Fruit fly (Drosophila melanogaster) ovary, adult (tissue): Measurements from ENCODE around the gene CG17801.
A peak's percentile ranks its signal among the peaks of the same experiment; 100 is the strongest.
"Not testable (repeated sequence)": the region's sequence is repeated elsewhere in the genome, so short reads cannot be mapped to it uniquely, and the experiment has no call there.

Experiments
- CG17801 ChIP-seq: fragments of 200-800 bp; optimal IDR thresholded peaks from 2 replicates; lab custom pipeline; 2019; ENCODE audit warnings: missing biosample characterization, mild to moderate bottlenecking, missing genetic modification characterization, moderate library complexity; ENCODE audit not compliant: partially characterized antibody

The CG17801 gene

dm6 chr3R:17801264-17801663 lies 5.6 kb downstream of the CG17801 start, which contains the start of gene CG17803:
CG17803 (minus strand) TSS chr3R:17801512.
- TF ChIP-seq CG17801, result no peak

- TF ChIP-seq CG17801, result peak; percentile 64
Measured at dm6 chr3R:17798211-17798737, 8.6 kb downstream of the CG17801 start, which contains the start of gene CG7379. CG7379 (minus strand) TSS chr3R:17798304.

- TF ChIP-seq CG17801, result no peak
Measured at dm6 chr3R:17795561-17796170, 11.2 kb downstream of the CG17801 start.

dm6 chr3R:17795075-17795420 lies 11.8 kb downstream of the CG17801 start, which contains the start of gene pasi1:
pasi1 (plus strand) TSS chr3R:17795075.
- no peak for TF ChIP-seq CG17801

- TF ChIP-seq CG17801, result peak; percentile 68
Measured at dm6 chr3R:17794335-17795074, 12.4 kb downstream of the CG17801 start, which contains the start of gene CG43102. CG43102 (minus strand) TSS chr3R:17794490.

dm6 chr3R:17793287-17793686 lies 13.6 kb downstream of the CG17801 start:
- peak; percentile 58 for TF ChIP-seq CG17801

dm6 chr3R:17789937-17790336 lies 16.9 kb downstream of the CG17801 start:
- TF ChIP-seq CG17801, result no peak

dm6 chr3R:17787780-17788179 lies 19.1 kb downstream of the CG17801 start:
- no peak for TF ChIP-seq CG17801

dm6 chr3R:17784189-17784588 lies 22.7 kb downstream of the CG17801 start:
- TF ChIP-seq CG17801, result no peak

dm6 chr3R:17783144-17783543 lies 23.7 kb downstream of the CG17801 start:
- no peak for TF ChIP-seq CG17801

- peak; percentile 41 for TF ChIP-seq CG17801
Measured at dm6 chr3R:17781371-17781770, 25.5 kb downstream of the CG17801 start.

- no peak for TF ChIP-seq CG17801
Measured at dm6 chr3R:17776952-17777407, 29.9 kb downstream of the CG17801 start.

dm6 chr3R:17776104-17776589 lies 30.7 kb downstream of the CG17801 start:
- TF ChIP-seq CG17801, result no peak

- TF ChIP-seq CG17801, result no peak
Measured at dm6 chr3R:17774538-17774937, 32.3 kb downstream of the CG17801 start.

- no peak for TF ChIP-seq CG17801
Measured at dm6 chr3R:17773893-17774292, 33.0 kb downstream of the CG17801 start.

- not testable (repeated sequence) for TF ChIP-seq CG17801
Measured at dm6 chr3R:17763088-17763487, 43.8 kb downstream of the CG17801 start, which contains the start of gene TyrR. TyrR (minus strand) TSS chr3R:17763188.

dm6 chr3R:17762261-17762660 lies 44.6 kb downstream of the CG17801 start:
- TF ChIP-seq CG17801, result no peak
